Worm (Caenorhabditis elegans) whole organism, young adult: Measurements from ENCODE around the gene clec-175.
"Not testable (repeated sequence)": the region's sequence is repeated elsewhere in the genome, so short reads cannot be mapped to it uniquely, and the experiment has no call there.

Source experiments
- B0336.3 ChIP-seq: fragments of 200-800 bp; sonication (Bioruptor generic); IDR thresholded peaks from 2 replicates; pipeline ENCODE4 v1.3.6; 2022; ENCODE audit warnings: missing genetic modification characterization, missing compliant biosample characterization
- D2030.7 ChIP-seq: fragments of 200-800 bp; sonication (Bioruptor generic); IDR thresholded peaks from 2 replicates; pipeline ENCODE4 v1.3.6; 2022; ENCODE audit warnings: missing genetic modification reagents, missing genetic modification characterization, missing compliant biosample characterization
- F22D6.2 ChIP-seq: sonication (generic microtip); optimal IDR thresholded peaks from 2 replicates; lab custom pipeline; 2016; ENCODE audit warnings: mild to moderate bottlenecking, missing genetic modification characterization, missing compliant biosample characterization
- F33H1.4 ChIP-seq: fragments of 200-800 bp; sonication (Bioruptor generic); IDR thresholded peaks from 2 replicates; pipeline ENCODE4 v1.3.6; 2022; ENCODE audit warnings: missing genetic modification reagents, missing genetic modification characterization, missing compliant biosample characterization
- F49E8.2 ChIP-seq: sonication (generic microtip); optimal IDR thresholded peaks from 3 replicates; lab custom pipeline; 2017; ENCODE audit warnings: missing genetic modification characterization, mild to moderate bottlenecking, missing compliant biosample characterization, antibody characterized with exemption, moderate library complexity; ENCODE audit not compliant: insufficient read depth
- F52B5.7 ChIP-seq: sonication (generic microtip); optimal IDR thresholded peaks from 2 replicates; lab custom pipeline; 2016; ENCODE audit warnings: mild to moderate bottlenecking, missing genetic modification characterization, missing compliant biosample characterization
- Y53G8AR.9 ChIP-seq: fragments of 200-800 bp; sonication (Bioruptor generic); conservative IDR thresholded peaks from 2 replicates; pipeline ENCODE4 v1.3.6; 2022; ENCODE audit warnings: missing genetic modification reagents, missing genetic modification characterization, missing compliant biosample characterization
- Y56A3A.18 ChIP-seq: fragments of 200-800 bp; sonication (Bioruptor generic); IDR thresholded peaks from 2 replicates; pipeline ENCODE4 v1.3.6; 2022; ENCODE audit warnings: missing genetic modification reagents, missing genetic modification characterization, missing compliant biosample characterization
- ZK185.1 ChIP-seq: sonication (generic microtip); optimal IDR thresholded peaks from 2 replicates; lab custom pipeline; 2016; ENCODE audit warnings: mild to moderate bottlenecking, missing genetic modification characterization, missing compliant biosample characterization; ENCODE audit not compliant: poor library complexity, severe bottlenecking
- ama-1 ChIP-seq, 3 experiments: fragments of 150-350 bp in 1 of 3; sonication (generic microtip) in 2 of 3; optimal IDR thresholded peaks; 2 replicates each; lab custom pipeline; 2014 to 2018; ENCODE audit warnings: missing biosample characterization in 2 of 3, missing genetic modification characterization in 2 of 3, missing genetic modification reagents in 2 of 3
- atf-7 ChIP-seq: sonication (generic microtip); optimal IDR thresholded peaks from 2 replicates; lab custom pipeline; 2017; ENCODE audit warnings: mild to moderate bottlenecking, missing genetic modification characterization, missing compliant biosample characterization
- attf-5 ChIP-seq: fragments of 200-800 bp; sonication (Bioruptor generic); optimal IDR thresholded peaks from 2 replicates; lab custom pipeline; 2018; ENCODE audit warnings: mild to moderate bottlenecking, missing genetic modification characterization, missing compliant biosample characterization
- cebp-1 ChIP-seq, 2 experiments: fragments of 200-800 bp in 1 of 2; sonication (Bioruptor generic) in 1 of 2; sonication (generic microtip) in 1 of 2; IDR thresholded peaks in 1 of 2; optimal IDR thresholded peaks in 1 of 2; 2 replicates each; pipeline versions ENCODE4 v1.3.6 to Lab custom; 2017 to 2022; ENCODE audit warnings: missing compliant biosample characterization in 2 of 2, missing genetic modification characterization in 2 of 2, mild to moderate bottlenecking in 1 of 2, missing genetic modification reagents in 1 of 2, moderate library complexity in 1 of 2
- cebp-2 ChIP-seq: fragments of 200-800 bp; sonication (Bioruptor generic); IDR thresholded peaks from 2 replicates; pipeline ENCODE4 v1.3.6; 2022; ENCODE audit warnings: missing genetic modification characterization, missing compliant biosample characterization
- ceh-100 ChIP-seq: fragments of 200-800 bp; sonication (Bioruptor generic); IDR thresholded peaks from 2 replicates; pipeline ENCODE4 v1.3.6; 2022; ENCODE audit warnings: missing genetic modification reagents, missing genetic modification characterization, missing compliant biosample characterization
- ceh-58 ChIP-seq: fragments of 200-800 bp; sonication (Bioruptor generic); IDR thresholded peaks from 2 replicates; pipeline ENCODE4 v1.3.6; 2022; ENCODE audit warnings: missing genetic modification characterization, missing compliant biosample characterization
- ceh-91 ChIP-seq: fragments of 200-800 bp; sonication (Bioruptor generic); IDR thresholded peaks from 2 replicates; pipeline ENCODE4 v1.3.6; 2022; ENCODE audit warnings: missing genetic modification reagents, missing genetic modification characterization, missing compliant biosample characterization
- die-1 ChIP-seq: sonication (generic microtip); optimal IDR thresholded peaks from 2 replicates; lab custom pipeline; 2016; ENCODE audit warnings: missing genotype, mild to moderate bottlenecking, missing genetic modification characterization, missing compliant biosample characterization
- gei-17 ChIP-seq: fragments of 200-800 bp; sonication (Bioruptor generic); optimal IDR thresholded peaks from 2 replicates; lab custom pipeline; 2018; ENCODE audit warnings: mild to moderate bottlenecking, missing genetic modification characterization, missing compliant biosample characterization
- him-1 ChIP-seq: sonication (generic microtip); optimal IDR thresholded peaks from 2 replicates; lab custom pipeline; 2016; ENCODE audit warnings: missing genotype, missing genetic modification reagents, missing genetic modification characterization, missing compliant biosample characterization
- hlh-26 ChIP-seq: fragments of 200-800 bp; sonication (Bioruptor generic); conservative IDR thresholded peaks from 2 replicates; pipeline ENCODE4 v1.3.6; 2022; ENCODE audit warnings: missing genetic modification reagents, missing genetic modification characterization, missing compliant biosample characterization
- hmg-1.2 ChIP-seq: fragments of 200-800 bp; sonication (Bioruptor generic); IDR thresholded peaks from 2 replicates; pipeline ENCODE4 v1.3.6; 2022; ENCODE audit warnings: missing genetic modification reagents, missing genetic modification characterization, missing compliant biosample characterization
- hrde-1 ChIP-seq: sonication (generic microtip); optimal IDR thresholded peaks from 2 replicates; lab custom pipeline; 2016; ENCODE audit warnings: missing genetic modification characterization, mild to moderate bottlenecking, missing compliant biosample characterization, moderate library complexity, missing genotype, missing genetic modification reagents, borderline replicate concordance
- hsf-1 ChIP-seq: fragments of 200-800 bp; sonication (Bioruptor generic); IDR thresholded peaks from 2 replicates; pipeline ENCODE4 v1.3.6; 2022; ENCODE audit warnings: missing genetic modification reagents, missing genetic modification characterization, missing compliant biosample characterization
- lag-1 ChIP-seq: fragments of 200-800 bp; sonication (Bioruptor generic); IDR thresholded peaks from 2 replicates; pipeline ENCODE4 v1.3.6; 2022; ENCODE audit warnings: missing genetic modification reagents, missing genetic modification characterization, missing compliant biosample characterization
- let-607 ChIP-seq, 2 experiments: fragments of 200-800 bp in 1 of 2; sonication (Bioruptor generic) in 1 of 2; sonication (generic microtip) in 1 of 2; optimal IDR thresholded peaks; 2 replicates each; lab custom pipeline; 2016 to 2018; ENCODE audit warnings: mild to moderate bottlenecking in 2 of 2, missing compliant biosample characterization in 2 of 2, missing genetic modification characterization in 2 of 2, moderate library complexity in 2 of 2, missing genotype in 1 of 2
- lin-26 ChIP-seq: fragments of 200-800 bp; sonication (Bioruptor generic); IDR thresholded peaks from 2 replicates; pipeline ENCODE4 v1.3.6; 2022; ENCODE audit warnings: missing genetic modification reagents, missing genetic modification characterization, missing compliant biosample characterization
- madf-10 ChIP-seq: sonication (generic microtip); optimal IDR thresholded peaks from 2 replicates; lab custom pipeline; 2016; ENCODE audit warnings: mild to moderate bottlenecking, missing genetic modification characterization, missing compliant biosample characterization
- madf-6 ChIP-seq: fragments of 200-800 bp; sonication (Bioruptor generic); IDR thresholded peaks from 2 replicates; pipeline ENCODE4 v1.3.6; 2022; ENCODE audit warnings: missing genetic modification reagents, missing genetic modification characterization, missing compliant biosample characterization
- madf-8 ChIP-seq: fragments of 200-800 bp; sonication (Bioruptor generic); conservative IDR thresholded peaks from 2 replicates; pipeline ENCODE4 v1.3.6; 2022; ENCODE audit warnings: missing genetic modification reagents, missing genetic modification characterization, missing compliant biosample characterization
- nhr-80 ChIP-seq: sonication (generic microtip); optimal IDR thresholded peaks from 2 replicates; lab custom pipeline; 2016; ENCODE audit warnings: missing genetic modification characterization, missing compliant biosample characterization
- nhr-90 ChIP-seq: sonication (generic microtip); optimal IDR thresholded peaks from 2 replicates; lab custom pipeline; 2016; ENCODE audit warnings: missing genotype, mild to moderate bottlenecking, missing genetic modification characterization, missing compliant biosample characterization
- pha-4 ChIP-seq: fragments of 150-350 bp; sonication (generic microtip); optimal IDR thresholded peaks from 2 replicates; lab custom pipeline; 2014; ENCODE audit warnings: missing biosample characterization, missing genetic modification reagents, missing genetic modification characterization
- sea-2 ChIP-seq: fragments of 200-800 bp; sonication (Bioruptor generic); IDR thresholded peaks from 2 replicates; pipeline ENCODE4 v1.3.6; 2022; ENCODE audit warnings: missing genetic modification characterization, missing compliant biosample characterization
- snpc-1.1 ChIP-seq: sonication (generic microtip); optimal IDR thresholded peaks from 2 replicates; lab custom pipeline; 2017; ENCODE audit warnings: missing genetic modification characterization, mild to moderate bottlenecking, missing compliant biosample characterization, antibody characterized with exemption, moderate library complexity, missing genotype, missing genetic modification reagents; ENCODE audit not compliant: insufficient read depth
- snpc-1.3 ChIP-seq: sonication (generic microtip); optimal IDR thresholded peaks from 2 replicates; lab custom pipeline; 2017; ENCODE audit warnings: missing genetic modification characterization, mild to moderate bottlenecking, missing compliant biosample characterization, antibody characterized with exemption, moderate library complexity, missing genotype, missing genetic modification reagents; ENCODE audit not compliant: insufficient read depth
- snpc-3.4 ChIP-seq: sonication (generic microtip); optimal IDR thresholded peaks from 2 replicates; lab custom pipeline; 2017; ENCODE audit warnings: missing genetic modification characterization, mild to moderate bottlenecking, missing compliant biosample characterization, antibody characterized with exemption, moderate library complexity, missing genotype, missing genetic modification reagents
- snpc-4 ChIP-seq, 5 experiments: fragments of 150-350 bp in 1 of 5; sonication (generic microtip) in 4 of 5; optimal IDR thresholded peaks; 2 replicates each; lab custom pipeline; 2014 to 2018; ENCODE audit warnings: missing genetic modification characterization in 5 of 5, missing biosample characterization in 3 of 5, antibody characterized with exemption in 2 of 5, mild to moderate bottlenecking in 2 of 5, missing compliant biosample characterization in 2 of 5, missing genotype in 2 of 5, moderate library complexity in 2 of 5, missing genetic modification reagents in 1 of 5
- tlf-1 ChIP-seq: fragments of 200-800 bp; sonication (Bioruptor generic); optimal IDR thresholded peaks from 2 replicates; lab custom pipeline; 2018; ENCODE audit warnings: mild to moderate bottlenecking, missing genetic modification characterization, missing compliant biosample characterization
- zfh-2 ChIP-seq: fragments of 200-800 bp; sonication (Bioruptor generic); conservative IDR thresholded peaks from 2 replicates; pipeline ENCODE4 v1.3.6; 2022; ENCODE audit warnings: missing genetic modification reagents, missing genetic modification characterization, missing compliant biosample characterization
- ztf-28 ChIP-seq: fragments of 200-800 bp; sonication (Bioruptor generic); IDR thresholded peaks from 2 replicates; pipeline ENCODE4 v1.3.6; 2022; ENCODE audit warnings: missing genetic modification reagents, missing genetic modification characterization, missing compliant biosample characterization
- ztf-3 ChIP-seq: fragments of 200-800 bp; sonication (Bioruptor generic); optimal IDR thresholded peaks from 2 replicates; lab custom pipeline; 2018; ENCODE audit warnings: mild to moderate bottlenecking, missing genetic modification characterization, missing compliant biosample characterization

clec-175 gene

DNA sequence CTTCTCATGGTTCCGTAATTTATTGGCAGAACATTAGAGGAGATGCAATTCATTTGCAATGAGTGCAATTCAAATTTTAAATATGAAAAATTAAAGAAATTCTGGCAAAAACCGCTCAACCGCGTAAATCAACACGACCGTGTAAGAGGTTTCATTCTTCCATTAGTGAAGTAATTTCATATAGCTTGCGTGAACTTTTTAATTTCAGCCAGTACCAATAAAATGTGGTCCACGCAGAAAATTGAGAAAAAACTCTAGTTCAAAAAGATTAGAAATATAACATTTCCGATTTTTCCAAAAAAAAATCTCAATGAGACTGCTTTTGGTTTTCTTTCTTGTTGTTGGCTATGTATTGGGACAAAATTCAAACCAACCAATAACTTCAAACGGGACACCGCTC lies at the start of gene clec-175:
Gene clec-175, plus strand, starts transcription at position 301 of the 400 bp plus-strand sequence.
- TF ChIP-seq snpc-3.4 = no peak
- TF ChIP-seq F33H1.4 (GFP tag; lab: Robert Waterston, UW) = no peak
- TF ChIP-seq nhr-80 (tag; lab: Kevin White, UChicago) = no peak

DNA sequence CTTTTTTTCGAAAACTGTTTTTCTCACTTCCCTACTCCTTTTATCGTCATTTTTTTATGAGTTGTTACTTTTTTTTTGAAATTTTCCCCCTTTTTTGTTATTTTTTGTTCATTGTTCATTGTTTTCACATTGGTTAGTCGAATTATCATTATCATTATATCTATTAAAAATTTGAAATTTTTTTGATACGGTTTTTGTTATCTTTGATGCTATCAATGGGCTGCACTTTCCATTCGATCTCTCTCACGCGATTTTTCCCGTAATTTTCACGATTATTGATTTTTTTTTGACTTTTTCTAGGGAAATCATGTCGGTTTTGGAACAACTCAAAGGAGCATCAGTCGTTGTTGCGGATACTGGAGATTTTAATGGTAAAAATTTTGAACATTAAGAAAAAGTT lies 35.8 kb upstream of the clec-175 start, which contains the start of gene tald-1:
Gene tald-1, plus strand, starts transcription at position 301 of the 400 bp plus-strand sequence.
- TF ChIP-seq sea-2 (GFP tag; lab: Robert Waterston, UW) (no peak), atf-7 (tag; lab: Kevin White, UChicago) (no peak), lag-1 (GFP tag; lab: Robert Waterston, UW) (no peak), tlf-1 (no peak), ama-1 (optimal IDR thresholded peaks at IDR 0.05; lab: Kevin White, UChicago) (no peak), ama-1 (GFP tag; optimal IDR thresholded peaks at IDR 0.05; lab: Kevin White, UChicago) (peak; percentile 5 to 29), die-1 (tag; lab: Kevin White, UChicago) (no peak), ceh-91 (GFP tag; lab: Robert Waterston, UW) (no peak), ztf-3 (GFP tag; lab: Kevin White, UChicago) (no peak), ztf-28 (GFP tag; lab: Robert Waterston, UW) (no peak), hmg-1.2 (no peak), ZK185.1 (no peak), nhr-80 (tag; lab: Kevin White, UChicago) (peak; percentile 14), gei-17 (GFP tag; lab: Kevin White, UChicago) (no peak), nhr-90 (tag; lab: Kevin White, UChicago) (no peak), F22D6.2 (no peak), hlh-26 (no peak), zfh-2 (GFP tag; lab: Robert Waterston, UW) (no peak), pha-4 (no peak), ceh-58 (GFP tag; lab: Robert Waterston, UW) (no peak), hsf-1 (GFP tag; lab: Robert Waterston, UW) (no peak), madf-8 (GFP tag; lab: Robert Waterston, UW) (no peak), let-607 (tag; optimal IDR thresholded peaks at IDR 0.05; lab: Kevin White, UChicago) (no peak), snpc-4 (GFP tag; optimal IDR thresholded peaks at IDR 0.05; lab: Kevin White, UChicago) (no peak), snpc-4 (tag; optimal IDR thresholded peaks at IDR 0.05; lab: Kevin White, UChicago) (peak in 1 of 4 experiments; percentile 7), madf-10 (no peak), hrde-1 (tag; lab: Kevin White, UChicago) (no peak)

DNA sequence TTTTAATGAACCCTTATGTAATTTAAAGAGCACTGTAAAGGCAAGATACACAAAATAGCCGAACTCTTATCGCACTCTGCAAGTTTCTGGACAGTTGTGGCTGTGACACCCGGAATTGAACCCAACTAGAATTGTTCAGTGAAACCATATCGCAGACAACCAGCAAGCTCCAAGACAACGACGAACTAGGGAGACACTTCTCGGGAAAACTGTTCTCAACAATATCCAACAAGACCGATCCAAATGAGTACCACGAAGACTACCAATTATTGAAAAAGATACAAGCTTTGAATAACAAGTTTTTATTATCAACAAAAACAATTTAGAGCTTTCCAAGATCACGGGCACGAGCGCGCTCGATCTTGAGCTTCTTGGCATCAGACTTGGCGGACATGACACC lies 33.3 kb upstream of the clec-175 start:
- TF ChIP-seq nhr-90 (tag; lab: Kevin White, UChicago) = peak; percentile 6
- TF ChIP-seq snpc-1.3 (tag; lab: Kevin White, UChicago) = peak; percentile 10
- peak; percentile 89 for TF ChIP-seq lin-26 (GFP tag; lab: Robert Waterston, UW)
- peak; percentile 6 for TF ChIP-seq snpc-4 (GFP tag; optimal IDR thresholded peaks at IDR 0.05; lab: Kevin White, UChicago)
- TF ChIP-seq snpc-4 (tag; optimal IDR thresholded peaks at IDR 0.05; lab: Kevin White, UChicago) = peak in 2 of 4 experiments; percentile 42 to 53
- peak; percentile 17 for TF ChIP-seq attf-5
- peak; percentile 22 for TF ChIP-seq die-1 (tag; lab: Kevin White, UChicago)
- TF ChIP-seq B0336.3 (GFP tag; lab: Robert Waterston, UW) = peak; percentile 72
- TF ChIP-seq F33H1.4 (GFP tag; lab: Robert Waterston, UW) = peak; percentile 57
- peak; percentile 82 for TF ChIP-seq Y53G8AR.9 (GFP tag; lab: Robert Waterston, UW)
- TF ChIP-seq tlf-1 = peak; percentile 68
- peak; percentile 75; the same call in 1 of the 2 replicates for TF ChIP-seq cebp-2 (GFP tag; lab: Robert Waterston, UW)
- TF ChIP-seq him-1 (tag; lab: Kevin White, UChicago) = peak; percentile 99
- TF ChIP-seq ceh-100 (GFP tag; lab: Robert Waterston, UW) = peak; percentile 81
- TF ChIP-seq F52B5.7 (tag; lab: Kevin White, UChicago) = peak; percentile 69
- peak; percentile 34 for TF ChIP-seq snpc-1.1
- TF ChIP-seq madf-6 (GFP tag; lab: Robert Waterston, UW) = peak; percentile 87
- TF ChIP-seq snpc-3.4 = peak; percentile 30
- peak; percentile 88 for TF ChIP-seq Y56A3A.18 (GFP tag; lab: Robert Waterston, UW)
- peak; percentile 84 for TF ChIP-seq F49E8.2 (tag; lab: Kevin White, UChicago)
- peak; percentile 76 for TF ChIP-seq D2030.7 (GFP tag; lab: Robert Waterston, UW)
- not testable (repeated sequence) for TF ChIP-seq cebp-1 (GFP tag; IDR thresholded peaks at IDR 0.05; lab: Robert Waterston, UW)
- peak; percentile 47 for TF ChIP-seq cebp-1 (tag; optimal IDR thresholded peaks at IDR 0.05; lab: Kevin White, UChicago)
